Fruit fly (Drosophila melanogaster): ENCODE results near the gene CG43438.

CG43438 gene

DNA sequence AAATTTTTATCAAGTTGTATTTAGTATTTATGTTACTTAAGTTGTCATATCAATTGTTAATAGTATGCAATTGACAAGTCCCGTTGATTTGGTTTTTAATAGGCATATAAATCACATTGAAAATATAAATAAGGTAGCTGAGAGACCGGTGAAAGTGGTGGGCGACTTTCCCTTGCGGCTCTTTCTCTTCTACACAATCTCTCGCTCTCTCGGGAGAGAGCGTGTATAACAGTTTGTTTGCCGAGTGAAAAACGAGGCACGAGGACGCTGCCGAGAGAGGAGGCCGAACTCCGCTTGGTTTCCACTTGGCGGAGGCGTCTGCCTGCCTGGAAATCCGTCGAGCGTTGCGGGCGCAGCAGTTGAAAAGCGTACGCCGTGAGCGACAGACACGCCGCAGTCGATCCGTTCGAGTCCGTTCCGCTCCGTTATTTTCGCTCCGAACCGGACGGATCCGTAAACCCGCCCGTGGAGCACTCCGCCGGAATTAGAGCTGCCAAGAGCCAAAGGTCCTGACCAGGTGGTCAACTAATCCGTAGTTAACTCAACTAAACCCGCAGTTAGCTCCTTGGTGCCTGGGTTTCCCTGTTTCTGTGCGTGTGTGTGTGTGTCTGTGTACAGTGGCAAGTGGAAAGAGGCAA lies 45.8 kb downstream of the CG43438 start, which contains the start of gene kek2:
Gene kek2 (plus strand): TSS at position 321 of the 638 bp plus-strand sequence.
- no peak for TF ChIP-seq CG13204 (GFP tag; optimal IDR thresholded peaks at IDR 0.05)
- no peak for TF ChIP-seq Pif1B (GFP tag; optimal IDR thresholded peaks at IDR 0.05)
- TF ChIP-seq D1 (tag; optimal IDR thresholded peaks at IDR 0.05): no peak
- TF ChIP-seq CG14655 (GFP tag; optimal IDR thresholded peaks at IDR 0.05): no peak
- no peak for TF ChIP-seq CG4496 (GFP tag; IDR thresholded peaks at IDR 0.05)
- no peak for TF ChIP-seq CG15710 (tag; optimal IDR thresholded peaks at IDR 0.05)
- TF ChIP-seq CG9948 (tag; optimal IDR thresholded peaks at IDR 0.05): no peak
- TF ChIP-seq gl (tag; optimal IDR thresholded peaks at IDR 0.05): no peak
- no peak for TF ChIP-seq EcR (GFP tag; optimal IDR thresholded peaks at IDR 0.05)
- no peak for TF ChIP-seq Ets98B (GFP tag; IDR thresholded peaks at IDR 0.05)
- TF ChIP-seq rn (GFP tag; IDR thresholded peaks at IDR 0.05): no peak
- TF ChIP-seq CG8159 (tag; optimal IDR thresholded peaks at IDR 0.05): no peak
- no peak for TF ChIP-seq CG32121 (GFP tag; IDR thresholded peaks at IDR 0.05)
- TF ChIP-seq CG10348 (GFP tag; IDR thresholded peaks at IDR 0.05): no peak
